Fruit fly (Drosophila melanogaster) whole organism, embryonic: ENCODE data around the gene CG18661.

Experiments
- CG10565 ChIP-seq: fragments of 200-800 bp; sonication (Bioruptor generic); optimal IDR thresholded peaks from 3 replicates; lab custom pipeline; 2016; ENCODE audit warnings: missing biosample characterization, mild to moderate bottlenecking, missing genetic modification characterization
- CG10979 ChIP-seq: fragments of 200-800 bp; sonication (Bioruptor generic); optimal IDR thresholded peaks from 2 replicates; lab custom pipeline; 2018; ENCODE audit warnings: missing biosample characterization, mild to moderate bottlenecking, missing genetic modification characterization, moderate library complexity
- CG13424 ChIP-seq: fragments of 200-800 bp; sonication (Bioruptor generic); optimal IDR thresholded peaks from 2 replicates; lab custom pipeline; 2019; ENCODE audit warnings: missing biosample characterization, mild to moderate bottlenecking, missing genetic modification characterization, moderate library complexity
- CG16813 ChIP-seq: fragments of 200-800 bp; sonication (Bioruptor generic); IDR thresholded peaks from 3 replicates; pipeline ENCODE4 v1.3.6; 2022; ENCODE audit warnings: missing biosample characterization, missing genetic modification characterization; ENCODE audit not compliant: partially characterized antibody
- CG16863 ChIP-seq: fragments of 200-800 bp; sonication (Bioruptor generic); optimal IDR thresholded peaks from 3 replicates; lab custom pipeline; 2016; ENCODE audit warnings: missing biosample characterization, missing genetic modification characterization
- CG2129 ChIP-seq: fragments of 200-800 bp; sonication (Bioruptor generic); IDR thresholded peaks from 2 replicates; pipeline ENCODE4 v1.3.6; 2022; ENCODE audit warnings: missing biosample characterization, missing genetic modification characterization; ENCODE audit not compliant: partially characterized antibody
- CG2678 ChIP-seq: fragments of 200-800 bp; sonication (Bioruptor generic); optimal IDR thresholded peaks from 3 replicates; lab custom pipeline; 2019; ENCODE audit warnings: missing biosample characterization, mild to moderate bottlenecking, missing genetic modification characterization, moderate library complexity
- CG3847 ChIP-seq: fragments of 200-800 bp; sonication (Bioruptor generic); IDR thresholded peaks from 2 replicates; pipeline ENCODE4 v1.3.6; 2022; ENCODE audit warnings: missing biosample characterization, missing genetic modification characterization
- CG7271 ChIP-seq: fragments of 200-800 bp; sonication (Bioruptor generic); optimal IDR thresholded peaks from 2 replicates; lab custom pipeline; 2018; ENCODE audit warnings: missing biosample characterization, mild to moderate bottlenecking, missing genetic modification characterization, moderate library complexity
- CG7839 ChIP-seq: fragments of 200-800 bp; sonication (Bioruptor generic); optimal IDR thresholded peaks from 3 replicates; lab custom pipeline; 2018; ENCODE audit warnings: missing biosample characterization, mild to moderate bottlenecking, missing genetic modification characterization, moderate library complexity
- CG8478 ChIP-seq: fragments of >200 bp; optimal IDR thresholded peaks from 2 replicates; lab custom pipeline; 2018
- Dek ChIP-seq: fragments of 200-800 bp; sonication (Bioruptor generic); optimal IDR thresholded peaks from 3 replicates; lab custom pipeline; 2019; ENCODE audit warnings: missing biosample characterization, mild to moderate bottlenecking, missing genetic modification characterization, moderate library complexity
- Fer1 ChIP-seq: fragments of 200-800 bp; sonication (Bioruptor generic); optimal IDR thresholded peaks from 2 replicates; lab custom pipeline; 2017; ENCODE audit warnings: missing biosample characterization, mild to moderate bottlenecking, missing genetic modification characterization
- HmgZ ChIP-seq: fragments of 200-800 bp; sonication (Bioruptor generic); optimal IDR thresholded peaks from 2 replicates; lab custom pipeline; 2018; ENCODE audit warnings: missing biosample characterization, mild to moderate bottlenecking, missing genetic modification characterization
- Hmr ChIP-seq: fragments of 200-800 bp; sonication (Bioruptor generic); optimal IDR thresholded peaks from 3 replicates; lab custom pipeline; 2017; ENCODE audit warnings: mild to moderate bottlenecking, missing biosample characterization, missing genetic modification reagents, missing genetic modification characterization
- Hr39 ChIP-seq: fragments of >200 bp; optimal IDR thresholded peaks from 2 replicates; lab custom pipeline; 2017
- Lhr ChIP-seq: fragments of 200-800 bp; sonication (Bioruptor generic); optimal IDR thresholded peaks from 3 replicates; lab custom pipeline; 2017; ENCODE audit warnings: mild to moderate bottlenecking, missing biosample characterization, missing genetic modification reagents, missing genetic modification characterization
- Lim3 ChIP-seq: fragments of 200-800 bp; sonication (Bioruptor generic); IDR thresholded peaks from 2 replicates; pipeline ENCODE4 v1.3.6; 2022; ENCODE audit warnings: missing biosample characterization, missing genetic modification characterization
- MTF-1 ChIP-seq: fragments of 200-800 bp; sonication (Bioruptor generic); optimal IDR thresholded peaks from 2 replicates; lab custom pipeline; 2018; ENCODE audit warnings: missing biosample characterization, mild to moderate bottlenecking, missing genetic modification characterization, borderline replicate concordance
- Mes4 ChIP-seq: fragments of 200-800 bp; sonication (Bioruptor generic); optimal IDR thresholded peaks from 2 replicates; lab custom pipeline; 2016; ENCODE audit warnings: missing biosample characterization, missing genetic modification characterization
- Ptx1 ChIP-seq: fragments of 200-800 bp; sonication (Bioruptor generic); IDR thresholded peaks from 2 replicates; pipeline ENCODE4 v1.3.6; 2022; ENCODE audit warnings: missing biosample characterization, missing genetic modification characterization
- Rfx ChIP-seq: fragments of 200-800 bp; sonication (Bioruptor generic); IDR thresholded peaks from 2 replicates; pipeline ENCODE4 v1.3.6; 2022; ENCODE audit warnings: missing biosample characterization, missing genetic modification characterization
- Side ChIP-seq: fragments of 200-800 bp; sonication (Bioruptor generic); optimal IDR thresholded peaks from 2 replicates; lab custom pipeline; 2016; ENCODE audit warnings: missing biosample characterization, missing genetic modification characterization
- Sox102F ChIP-seq: fragments of 200-800 bp; sonication (Bioruptor generic); optimal IDR thresholded peaks from 2 replicates; lab custom pipeline; 2018; ENCODE audit warnings: missing biosample characterization, mild to moderate bottlenecking, missing genetic modification characterization, moderate library complexity
- Sry-δ ChIP-seq: fragments of 200-800 bp; sonication (Bioruptor generic); optimal IDR thresholded peaks from 2 replicates; lab custom pipeline; 2016; ENCODE audit warnings: missing biosample characterization, missing genetic modification characterization
- Stat92E ChIP-seq, 3 experiments: fragments of >200 bp in 2 of 3; fragments of 200-800 bp in 1 of 3; sonication (Bioruptor generic) in 1 of 3; optimal IDR thresholded peaks; 2 replicates each; lab custom pipeline; 2017 to 2019; ENCODE audit warnings: missing biosample characterization in 3 of 3, missing genetic modification characterization in 3 of 3, mild to moderate bottlenecking in 1 of 3, moderate library complexity in 1 of 3
- Usf ChIP-seq: fragments of 200-800 bp; sonication (Bioruptor generic); optimal IDR thresholded peaks from 2 replicates; lab custom pipeline; 2017; ENCODE audit warnings: missing genotype, missing biosample characterization, missing genetic modification characterization
- al ChIP-seq: fragments of 200-800 bp; sonication (Bioruptor generic); IDR thresholded peaks from 2 replicates; pipeline ENCODE4 v1.3.6; 2022; ENCODE audit warnings: missing biosample characterization, missing genetic modification characterization
- bsh ChIP-seq, 2 experiments: fragments of 200-800 bp; sonication (Bioruptor generic); optimal IDR thresholded peaks; 2 replicates each; lab custom pipeline; 2017 to 2018; ENCODE audit warnings: mild to moderate bottlenecking in 2 of 2, missing biosample characterization in 2 of 2, missing genetic modification characterization in 2 of 2, moderate library complexity in 1 of 2
- crol ChIP-seq: fragments of 200-800 bp; sonication (Bioruptor generic); IDR thresholded peaks from 2 replicates; pipeline ENCODE4 v1.3.6; 2022; ENCODE audit warnings: missing biosample characterization, missing genetic modification characterization
- dan ChIP-seq: fragments of 200-800 bp; sonication (Bioruptor generic); IDR thresholded peaks from 2 replicates; pipeline ENCODE4 v1.3.6; 2022; ENCODE audit warnings: missing biosample characterization, missing genetic modification characterization
- eyg ChIP-seq: fragments of 200-800 bp; sonication (Bioruptor generic); optimal IDR thresholded peaks from 3 replicates; lab custom pipeline; 2016; ENCODE audit warnings: missing biosample characterization, missing genetic modification characterization
- gsb-n ChIP-seq: fragments of 200-800 bp; sonication (Bioruptor generic); optimal IDR thresholded peaks from 3 replicates; lab custom pipeline; 2018; ENCODE audit warnings: missing biosample characterization, mild to moderate bottlenecking, missing genetic modification characterization
- pan ChIP-seq, 4 experiments: fragments of >200 bp in 3 of 4; fragments of 200-800 bp in 1 of 4; sonication (Bioruptor generic) in 1 of 4; optimal IDR thresholded peaks in 3 of 4; IDR thresholded peaks in 1 of 4; 2 replicates each; pipeline versions ENCODE4 v1.3.6 to Lab custom; 2017 to 2022; ENCODE audit warnings: missing biosample characterization in 2 of 4, missing genetic modification characterization in 2 of 4, mixed read lengths in 1 of 4
- pb ChIP-seq: fragments of 200-800 bp; sonication (Bioruptor generic); optimal IDR thresholded peaks from 3 replicates; lab custom pipeline; 2016; ENCODE audit warnings: missing biosample characterization, missing genetic modification characterization
- row ChIP-seq: fragments of 200-800 bp; sonication (Bioruptor generic); IDR thresholded peaks from 3 replicates; pipeline ENCODE4 v1.3.6; 2022; ENCODE audit warnings: missing biosample characterization, missing genetic modification characterization
- sc ChIP-seq, 3 experiments: fragments of >200 bp in 2 of 3; fragments of 200-800 bp in 1 of 3; sonication (Bioruptor generic) in 1 of 3; optimal IDR thresholded peaks; 2 replicates in 2 of 3; 3 replicates in 1 of 3; lab custom pipeline; 2017; ENCODE audit warnings: mild to moderate bottlenecking in 1 of 3, missing biosample characterization in 1 of 3, missing genetic modification characterization in 1 of 3, missing genetic modification reagents in 1 of 3
- scrt ChIP-seq: fragments of 200-800 bp; sonication (Bioruptor generic); optimal IDR thresholded peaks from 2 replicates; lab custom pipeline; 2018; ENCODE audit warnings: missing biosample characterization, mild to moderate bottlenecking, missing genetic modification characterization, moderate library complexity
- sim ChIP-seq: fragments of 200-800 bp; sonication (Bioruptor generic); IDR thresholded peaks from 2 replicates; pipeline ENCODE4 v1.3.6; 2022; ENCODE audit warnings: missing biosample characterization, missing genetic modification characterization
- slou ChIP-seq: fragments of 200-800 bp; sonication (Bioruptor generic); optimal IDR thresholded peaks from 3 replicates; lab custom pipeline; 2016; ENCODE audit warnings: missing biosample characterization, missing genetic modification characterization
- slp2 ChIP-seq: fragments of 200-800 bp; sonication (Bioruptor generic); optimal IDR thresholded peaks from 2 replicates; lab custom pipeline; 2016; ENCODE audit warnings: missing biosample characterization, missing genetic modification characterization
- ssp ChIP-seq: fragments of 200-800 bp; sonication (Bioruptor generic); IDR thresholded peaks from 2 replicates; pipeline ENCODE4 v1.3.6; 2022; ENCODE audit warnings: missing biosample characterization, missing genetic modification characterization
- tna ChIP-seq: fragments of 200-800 bp; sonication (Bioruptor generic); IDR thresholded peaks from 2 replicates; pipeline ENCODE4 v1.3.6; 2022; ENCODE audit warnings: missing biosample characterization, missing genetic modification characterization; ENCODE audit not compliant: partially characterized antibody
- z ChIP-seq: fragments of 200-800 bp; sonication (Bioruptor generic); IDR thresholded peaks from 3 replicates; pipeline ENCODE4 v1.3.6; 2022; ENCODE audit warnings: missing biosample characterization, missing genetic modification characterization

CG18661 gene

DNA sequence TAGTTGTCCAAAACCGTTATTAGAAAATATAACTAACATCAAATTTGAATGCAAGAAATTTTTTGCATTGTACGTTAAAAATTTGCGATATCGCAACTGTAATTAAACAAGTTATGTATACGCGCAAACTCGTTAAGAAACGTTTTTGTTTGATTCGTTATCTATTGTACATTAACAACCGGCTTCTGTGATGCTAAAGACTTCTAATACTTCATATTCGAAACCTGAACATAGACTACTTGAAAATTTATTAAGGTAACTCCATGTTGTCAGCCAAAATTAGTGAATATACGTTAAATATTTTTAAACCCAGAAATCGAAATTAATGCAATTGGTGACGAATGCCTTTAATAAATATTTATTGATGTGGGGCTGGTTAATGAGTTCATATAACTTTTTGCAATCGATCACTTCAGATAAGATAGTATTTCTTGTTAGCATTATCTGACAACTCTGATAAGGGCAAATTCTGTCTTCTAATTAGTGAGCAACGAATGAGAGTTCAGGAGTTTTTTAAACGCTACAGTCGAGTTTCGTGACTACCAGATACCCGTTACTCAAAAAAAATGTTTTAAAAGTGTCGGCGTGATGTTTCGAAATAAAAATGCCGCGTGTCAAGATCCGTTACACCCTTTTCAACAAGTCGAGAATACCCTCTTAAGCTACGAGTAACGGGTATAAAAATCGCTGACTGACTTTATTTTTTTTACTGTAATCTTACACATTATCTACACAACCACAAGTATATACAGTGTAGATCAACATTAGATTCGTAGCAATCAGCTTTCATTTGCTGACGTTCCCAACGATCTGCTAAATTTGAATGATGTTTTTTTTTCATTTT, 45.0 kb upstream of the CG18661 start (continued):
- TF ChIP-seq MTF-1 (GFP tag; lab: Kevin White, UChicago) (no peak), gsb-n (no peak), scrt (no peak), CG10979 (peak; percentile 27), Sox102F (GFP tag; lab: Kevin White, UChicago) (peak; percentile 24), Sry-δ (peak; percentile 10), crol (GFP tag; lab: Robert Waterston, UW) (no peak), Hmr (peak; percentile 54), CG8478 (lab: Kevin White, UChicago) (no peak), bsh (GFP tag; optimal IDR thresholded peaks at IDR 0.05; lab: Kevin White, UChicago) (peak; percentile 27 to 33), CG2678 (tag; lab: Kevin White, UChicago) (peak; percentile 47), Side (GFP tag; lab: Kevin White, UChicago) (peak; percentile 46), HmgZ (peak; percentile 40), CG16813 (GFP tag; lab: Robert Waterston, UW) (peak; percentile 74), CG3847 (GFP tag; lab: Robert Waterston, UW) (peak; percentile 37; the same call in 1 of the 2 replicates), slp2 (GFP tag; lab: Kevin White, UChicago) (no peak), Rfx (GFP tag; lab: Robert Waterston, UW) (peak; percentile 71), pb (GFP tag; lab: Kevin White, UChicago) (no peak), row (GFP tag; lab: Robert Waterston, UW) (peak; percentile 82), CG13424 (tag; lab: Kevin White, UChicago) (peak; percentile 1), eyg (GFP tag; lab: Kevin White, UChicago) (no peak), Stat92E (GFP tag; optimal IDR thresholded peaks at IDR 0.05; lab: Kevin White, UChicago) (no peak), slou (GFP tag; lab: Kevin White, UChicago) (no peak), Mes4 (GFP tag; lab: Kevin White, UChicago) (peak; percentile 30), ssp (no peak), Lhr (GFP tag; lab: Kevin White, UChicago) (peak; percentile 44), Dek (peak; percentile 26), CG10565 (no peak), z (GFP tag; lab: Robert Waterston, UW) (no peak), pan (optimal IDR thresholded peaks at IDR 0.05; lab: Kevin White, UChicago) (no peak), pan (GFP tag; optimal IDR thresholded peaks at IDR 0.05 in 1 of 2, IDR thresholded peaks at IDR 0.05 in 1 of 2) (peak in 1 of 2 experiments; percentile 59), sc (optimal IDR thresholded peaks at IDR 0.05; lab: Kevin White, UChicago) (no peak), sc (GFP tag; optimal IDR thresholded peaks at IDR 0.05; lab: Kevin White, UChicago) (no peak), CG16863 (GFP tag; lab: Kevin White, UChicago) (peak; percentile 6), al (peak; percentile 25; the same call in 1 of the 2 replicates), sim (GFP tag; lab: Robert Waterston, UW) (peak; percentile 20; the same call in 1 of the 2 replicates), Usf (GFP tag; lab: Kevin White, UChicago) (no peak), tna (GFP tag; lab: Robert Waterston, UW) (0 out of 2 replicates have a peak, but pooled peaks have one; percentile 10), Fer1 (GFP tag; lab: Kevin White, UChicago) (peak; percentile 33), CG2129 (GFP tag; lab: Robert Waterston, UW) (no peak), dan (GFP tag; lab: Robert Waterston, UW) (no peak), CG7839 (tag; lab: Kevin White, UChicago) (peak; percentile 51), Hr39 (lab: Kevin White, UChicago) (no peak), Lim3 (GFP tag; lab: Robert Waterston, UW) (no peak), CG7271 (tag; lab: Kevin White, UChicago) (no peak), Ptx1 (GFP tag; lab: Robert Waterston, UW) (peak; percentile 58)
- TF ChIP-seq, all 482 proteins: peak for 224
